Worm (Caenorhabditis elegans) whole organism, L4/young adult: Measurements from ENCODE around the gene srd-18.

Source experiments
- W03F9.2 ChIP-seq: fragments of 150-350 bp; optimal IDR thresholded peaks from 2 replicates; lab custom pipeline; 2014; ENCODE audit warnings: missing biosample characterization, missing genetic modification characterization
- dao-5 ChIP-seq: sonication (generic microtip); optimal IDR thresholded peaks from 2 replicates; lab custom pipeline; 2016; ENCODE audit warnings: missing genotype, missing genetic modification characterization, moderate library complexity, missing compliant biosample characterization
- him-1 ChIP-seq: sonication (generic microtip); optimal IDR thresholded peaks from 2 replicates; lab custom pipeline; 2016; ENCODE audit warnings: missing genotype, missing genetic modification reagents, missing genetic modification characterization, missing compliant biosample characterization

ce11 chrV:13423608-13424007 lies 3.1 kb downstream of the srd-18 start, which contains the start of gene srv-10:
- TF ChIP-seq W03F9.2 (tag; lab: Kevin White, UChicago) (no peak), him-1 (no peak), dao-5 (tag; lab: Kevin White, UChicago) (no peak)
